Worm (Caenorhabditis elegans) whole organism, late embryonic: ENCODE results near the gene twk-10.

ENCODE experiments used
- C08G9.2 ChIP-seq: sonication (generic microtip); optimal IDR thresholded peaks from 2 replicates; lab custom pipeline; 2016; ENCODE audit warnings: mild to moderate bottlenecking, missing genetic modification characterization, moderate library complexity, missing compliant biosample characterization
- F13H6.1 ChIP-seq: sonication (generic microtip); optimal IDR thresholded peaks from 2 replicates; lab custom pipeline; 2016; ENCODE audit warnings: missing genetic modification characterization, missing compliant biosample characterization
- K09A11.1 ChIP-seq: sonication (generic microtip); optimal IDR thresholded peaks from 2 replicates; lab custom pipeline; 2017; ENCODE audit warnings: antibody characterized with exemption, mild to moderate bottlenecking, missing genetic modification characterization, missing compliant biosample characterization; ENCODE audit not compliant: insufficient read depth
- T23F11.4 ChIP-seq: fragments of 200-800 bp; sonication (Bioruptor generic); optimal IDR thresholded peaks from 2 replicates; lab custom pipeline; 2018; ENCODE audit warnings: mild to moderate bottlenecking, missing genetic modification characterization, missing compliant biosample characterization
- Y22D7AL.16 ChIP-seq: sonication (generic microtip); optimal IDR thresholded peaks from 2 replicates; lab custom pipeline; 2016; ENCODE audit warnings: missing genetic modification characterization, missing compliant biosample characterization
- ahr-1 ChIP-seq: sonication (generic microtip); optimal IDR thresholded peaks from 2 replicates; lab custom pipeline; 2016; ENCODE audit warnings: missing genetic modification characterization, missing compliant biosample characterization
- ama-1 ChIP-seq: fragments of 150-350 bp; optimal IDR thresholded peaks from 2 replicates; lab custom pipeline; 2014
- ceh-2 ChIP-seq: sonication (generic microtip); optimal IDR thresholded peaks from 2 replicates; lab custom pipeline; 2016; ENCODE audit warnings: missing genotype, missing genetic modification characterization, missing compliant biosample characterization
- ceh-22 ChIP-seq: sonication (generic microtip); optimal IDR thresholded peaks from 2 replicates; lab custom pipeline; 2017; ENCODE audit warnings: missing biosample characterization, missing genetic modification characterization
- ceh-31 ChIP-seq: sonication (generic microtip); optimal IDR thresholded peaks from 2 replicates; lab custom pipeline; 2016; ENCODE audit warnings: missing genetic modification characterization, missing compliant biosample characterization
- ceh-9 ChIP-seq: sonication (generic microtip); optimal IDR thresholded peaks from 2 replicates; lab custom pipeline; 2016; ENCODE audit warnings: mild to moderate bottlenecking, missing genetic modification characterization, inconsistent platforms, missing compliant biosample characterization
- che-1 ChIP-seq: sonication (generic microtip); optimal IDR thresholded peaks from 2 replicates; lab custom pipeline; 2016; ENCODE audit warnings: mild to moderate bottlenecking, missing genetic modification characterization, missing compliant biosample characterization
- dve-1 ChIP-seq: sonication (generic microtip); optimal IDR thresholded peaks from 2 replicates; lab custom pipeline; 2017; ENCODE audit warnings: antibody characterized with exemption, mild to moderate bottlenecking, missing genetic modification characterization, missing compliant biosample characterization
- elt-4 ChIP-seq: sonication (generic microtip); optimal IDR thresholded peaks from 2 replicates; lab custom pipeline; 2016; ENCODE audit warnings: missing genetic modification characterization, missing compliant biosample characterization
- gmeb-2 ChIP-seq: sonication (generic microtip); optimal IDR thresholded peaks from 2 replicates; lab custom pipeline; 2016; ENCODE audit warnings: missing genetic modification characterization, inconsistent platforms, missing compliant biosample characterization
- hlh-13 ChIP-seq: fragments of 200-800 bp; sonication (Bioruptor generic); optimal IDR thresholded peaks from 2 replicates; lab custom pipeline; 2018; ENCODE audit warnings: mild to moderate bottlenecking, missing genetic modification characterization, missing compliant biosample characterization
- hlh-30 ChIP-seq: sonication (generic microtip); optimal IDR thresholded peaks from 2 replicates; lab custom pipeline; 2017; ENCODE audit warnings: antibody characterized with exemption, missing genetic modification characterization, missing compliant biosample characterization; ENCODE audit not compliant: insufficient read depth
- hlh-6 ChIP-seq: sonication (generic microtip); optimal IDR thresholded peaks from 2 replicates; lab custom pipeline; 2016; ENCODE audit warnings: missing genotype, missing genetic modification characterization, missing compliant biosample characterization
- hlh-8 ChIP-seq: sonication (generic microtip); optimal IDR thresholded peaks from 2 replicates; lab custom pipeline; 2016; ENCODE audit warnings: missing genotype, missing genetic modification characterization, missing compliant biosample characterization
- lim-6 ChIP-seq: sonication (generic microtip); optimal IDR thresholded peaks from 2 replicates; lab custom pipeline; 2016; ENCODE audit warnings: missing genetic modification characterization, missing compliant biosample characterization
- lin-11 ChIP-seq: fragments of 200-800 bp; sonication (Bioruptor generic); optimal IDR thresholded peaks from 2 replicates; lab custom pipeline; 2018; ENCODE audit warnings: mild to moderate bottlenecking, missing genetic modification characterization, missing compliant biosample characterization
- mec-3 ChIP-seq: sonication (generic microtip); optimal IDR thresholded peaks from 2 replicates; lab custom pipeline; 2016; ENCODE audit warnings: borderline replicate concordance, missing genetic modification characterization, missing compliant biosample characterization
- nhr-232 ChIP-seq: sonication (generic microtip); optimal IDR thresholded peaks from 2 replicates; lab custom pipeline; 2016; ENCODE audit warnings: missing genetic modification characterization, missing compliant biosample characterization
- npax-4 ChIP-seq: sonication (generic microtip); optimal IDR thresholded peaks from 2 replicates; lab custom pipeline; 2016; ENCODE audit warnings: missing genetic modification characterization, missing compliant biosample characterization
- odd-2 ChIP-seq: sonication (generic microtip); optimal IDR thresholded peaks from 2 replicates; lab custom pipeline; 2017; ENCODE audit warnings: antibody characterized with exemption, mild to moderate bottlenecking, missing genetic modification characterization, missing compliant biosample characterization
- pat-9 ChIP-seq: fragments of 200-800 bp; sonication (Bioruptor generic); optimal IDR thresholded peaks from 2 replicates; lab custom pipeline; 2018; ENCODE audit warnings: mild to moderate bottlenecking, missing genetic modification characterization, moderate library complexity, missing compliant biosample characterization
- pax-1 ChIP-seq: fragments of 150-350 bp; optimal IDR thresholded peaks from 2 replicates; lab custom pipeline; 2014; ENCODE audit warnings: missing biosample characterization, missing genetic modification characterization
- pha-2 ChIP-seq: sonication (generic microtip); optimal IDR thresholded peaks from 2 replicates; lab custom pipeline; 2017; ENCODE audit warnings: mild to moderate bottlenecking, missing genetic modification characterization, missing compliant biosample characterization
- ref-2 ChIP-seq: sonication (generic microtip); optimal IDR thresholded peaks from 2 replicates; lab custom pipeline; 2016; ENCODE audit warnings: missing genetic modification characterization, missing compliant biosample characterization
- sdc-2 ChIP-seq: sonication (generic microtip); optimal IDR thresholded peaks from 2 replicates; lab custom pipeline; 2016; ENCODE audit warnings: missing genotype, missing genetic modification characterization, missing compliant biosample characterization
- sox-2 ChIP-seq: fragments of 200-800 bp; sonication (Bioruptor generic); IDR thresholded peaks from 2 replicates; pipeline ENCODE4 v1.3.6; 2022; ENCODE audit warnings: missing genetic modification reagents, missing genetic modification characterization, missing compliant biosample characterization
- tbx-2 ChIP-seq: sonication (generic microtip); optimal IDR thresholded peaks from 2 replicates; lab custom pipeline; 2016; ENCODE audit warnings: missing genetic modification characterization, missing compliant biosample characterization
- tbx-7 ChIP-seq: sonication (generic microtip); optimal IDR thresholded peaks from 2 replicates; lab custom pipeline; 2016; ENCODE audit warnings: missing genotype, missing genetic modification characterization, missing compliant biosample characterization
- ttx-3 ChIP-seq: sonication (generic microtip); optimal IDR thresholded peaks from 2 replicates; lab custom pipeline; 2016; ENCODE audit warnings: missing genetic modification reagents, missing genetic modification characterization, missing compliant biosample characterization
- unc-42 ChIP-seq: sonication (generic microtip); optimal IDR thresholded peaks from 2 replicates; lab custom pipeline; 2016; ENCODE audit warnings: missing genotype, missing genetic modification characterization, missing compliant biosample characterization
- unc-55 ChIP-seq: sonication (generic microtip); optimal IDR thresholded peaks from 2 replicates; lab custom pipeline; 2017; ENCODE audit warnings: missing biosample characterization, missing genetic modification reagents, missing genetic modification characterization
- unc-86 ChIP-seq: sonication (generic microtip); optimal IDR thresholded peaks from 2 replicates; lab custom pipeline; 2016; ENCODE audit warnings: missing genetic modification characterization, missing compliant biosample characterization

twk-10 gene

ce11 chrV:6508703-6509102 lies 43.4 kb upstream of the twk-10 start, which contains the start of gene ubh-3:
ubh-3 (minus strand) TSS chrV:6508803.
- TF ChIP-seq K09A11.1 (tag; lab: Kevin White, UChicago) (no peak), nhr-232 (tag; lab: Kevin White, UChicago) (no peak), unc-42 (tag; lab: Kevin White, UChicago) (no peak), ceh-31 (tag; lab: Kevin White, UChicago) (no peak), hlh-30 (tag; lab: Kevin White, UChicago) (no peak), tbx-7 (tag; lab: Kevin White, UChicago) (no peak), odd-2 (no peak)
- TF ChIP-seq, all 69 proteins: peak for 0

DNA sequence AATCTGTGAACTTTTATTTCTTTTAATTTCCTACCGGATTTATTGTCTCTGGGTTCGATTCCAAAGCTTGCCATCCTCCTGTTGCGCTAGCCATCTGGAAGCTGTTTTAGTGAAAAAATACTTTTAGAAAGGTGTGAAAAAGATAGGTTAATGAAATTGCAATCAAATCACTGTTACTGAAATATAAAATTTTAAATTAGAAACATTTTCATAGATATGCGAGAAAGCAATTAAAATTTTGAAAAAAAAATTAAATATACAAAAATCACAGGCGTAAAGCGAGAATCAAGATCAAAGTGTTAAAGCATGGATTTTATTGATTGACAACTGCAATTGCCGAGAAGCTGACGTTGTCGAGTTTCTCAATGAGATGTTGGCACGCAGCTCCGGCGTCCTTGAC lies 42.4 kb upstream of the twk-10 start, which contains the start of gene ubh-2:
Gene ubh-2, minus strand, starts transcription at position 101 of the 400 bp plus-strand sequence.
- TF ChIP-seq nhr-232 (tag; lab: Kevin White, UChicago), result no peak
- no peak for TF ChIP-seq tbx-2 (tag; lab: Kevin White, UChicago)
- no peak for TF ChIP-seq unc-55 (GFP tag; lab: Kevin White, UChicago)
- TF ChIP-seq C08G9.2 (tag; lab: Kevin White, UChicago), result no peak
- TF ChIP-seq ttx-3 (tag; lab: Kevin White, UChicago), result no peak
- no peak for TF ChIP-seq pat-9 (tag; lab: Kevin White, UChicago)
- no peak for TF ChIP-seq elt-4 (tag; lab: Kevin White, UChicago)
- no peak for TF ChIP-seq che-1
- no peak for TF ChIP-seq T23F11.4 (GFP tag; lab: Kevin White, UChicago)
- no peak for TF ChIP-seq mec-3 (tag; lab: Kevin White, UChicago)

DNA sequence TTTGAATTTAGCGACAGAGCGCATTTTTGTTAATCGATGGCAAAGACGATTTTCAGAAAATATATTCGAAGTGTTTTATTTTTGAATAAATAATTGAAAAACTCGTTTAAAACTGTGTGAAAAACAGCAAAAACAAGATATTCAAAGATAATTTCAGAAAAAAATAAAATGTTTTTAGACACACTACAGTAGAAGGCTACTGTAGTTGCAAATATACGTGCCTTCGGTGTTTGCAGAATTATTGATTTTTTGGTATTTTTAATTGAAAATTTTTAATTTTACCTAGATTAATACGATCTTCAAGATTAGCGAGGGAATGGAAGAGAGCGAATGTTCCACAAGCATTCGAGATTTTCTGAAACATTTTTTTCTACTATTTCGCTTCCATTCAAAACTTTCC lies 41.5 kb upstream of the twk-10 start:
- TF ChIP-seq F13H6.1 (tag; lab: Kevin White, UChicago) (no peak), lim-6 (no peak), Y22D7AL.16 (tag; lab: Kevin White, UChicago) (no peak), unc-42 (tag; lab: Kevin White, UChicago) (no peak), hlh-30 (tag; lab: Kevin White, UChicago) (no peak), ama-1 (lab: Kevin White, UChicago) (no peak), ahr-1 (tag; lab: Kevin White, UChicago) (no peak), dve-1 (tag; lab: Kevin White, UChicago) (no peak), sox-2 (GFP tag; lab: Robert Waterston, UW) (no peak), T23F11.4 (GFP tag; lab: Kevin White, UChicago) (no peak)

ce11 chrV:6511121-6511520 lies 41.0 kb upstream of the twk-10 start, which contains the start of gene ubh-1:
ubh-1 (minus strand) TSS chrV:6511409.
- TF ChIP-seq hlh-8 (tag; lab: Kevin White, UChicago) (no peak), lim-6 (no peak), hlh-13 (no peak), ceh-22 (tag; lab: Kevin White, UChicago) (no peak), unc-86 (tag; lab: Kevin White, UChicago) (no peak), pha-2 (tag; lab: Kevin White, UChicago) (no peak), gmeb-2 (no peak), elt-4 (tag; lab: Kevin White, UChicago) (no peak), tbx-7 (tag; lab: Kevin White, UChicago) (no peak), ceh-9 (tag; lab: Kevin White, UChicago) (no peak), ref-2 (tag; lab: Kevin White, UChicago) (no peak), lin-11 (tag; lab: Kevin White, UChicago) (no peak), dve-1 (tag; lab: Kevin White, UChicago) (no peak), nhr-232 (tag; lab: Kevin White, UChicago) (no peak), ceh-2 (tag; lab: Kevin White, UChicago) (no peak), pax-1 (tag; lab: Kevin White, UChicago) (no peak), hlh-6 (tag; lab: Kevin White, UChicago) (no peak), npax-4 (tag; lab: Kevin White, UChicago) (no peak), unc-42 (tag; lab: Kevin White, UChicago) (no peak), sdc-2 (tag; lab: Kevin White, UChicago) (no peak)
